Fruit fly (Drosophila melanogaster): ENCODE results near the gene Mst57Dc.

The Mst57Dc gene

dm6 chr3R:25854825-25855224 lies 25.3 kb upstream of the Mst57Dc start:
- TF ChIP-seq Myc (optimal IDR thresholded peaks at IDR 0.05): no peak
- peak; percentile 13 for TF ChIP-seq HLH106 (tag; optimal IDR thresholded peaks at IDR 0.05)

dm6 chr3R:25851224-25851682 lies 21.8 kb upstream of the Mst57Dc start, which contains the start of the genes CG14545 and CG5886:
CG14545 (minus strand) TSS chr3R:25851291.
CG5886 (plus strand) TSS chr3R:25851632.
- peak; percentile 91 for TF ChIP-seq fru (GFP tag; optimal IDR thresholded peaks at IDR 0.05)
- peak; percentile 55 for TF ChIP-seq Myc (optimal IDR thresholded peaks at IDR 0.05)
- TF ChIP-seq Hnf4 (GFP tag; optimal IDR thresholded peaks at IDR 0.05): peak; percentile 4
- no peak for TF ChIP-seq Sp1 (GFP tag; optimal IDR thresholded peaks at IDR 0.05)
- no peak for TF ChIP-seq h (GFP tag; optimal IDR thresholded peaks at IDR 0.05)
- peak; percentile 20 for TF ChIP-seq tai (GFP tag; optimal IDR thresholded peaks at IDR 0.05)
- TF ChIP-seq Abd-B (GFP tag; optimal IDR thresholded peaks at IDR 0.05): no peak
- peak in 1 of 2 experiments; percentile 22 for TF ChIP-seq foxo (GFP tag; optimal IDR thresholded peaks at IDR 0.05)

dm6 chr3R:25831799-25832280 lies 2.3 kb upstream of the Mst57Dc start, which contains the start of the genes Mst57Da and alpha4GT2:
Mst57Da (minus strand) TSS chr3R:25831899.
alpha4GT2 (plus strand) TSS chr3R:25832230.
- TF ChIP-seq CG32264 (GFP tag; optimal IDR thresholded peaks at IDR 0.05) (no peak), dl (GFP tag; optimal IDR thresholded peaks at IDR 0.05; ENCODE audit: insufficient read depth in 1 of 2, partially characterized antibody in 2 of 2) (no peak), fru (GFP tag; optimal IDR thresholded peaks at IDR 0.05) (no peak), Abd-B (GFP tag; optimal IDR thresholded peaks at IDR 0.05) (no peak), foxo (GFP tag; optimal IDR thresholded peaks at IDR 0.05) (no peak), Hr78 (GFP tag; optimal IDR thresholded peaks at IDR 0.05) (no peak), usp (GFP tag; optimal IDR thresholded peaks at IDR 0.05) (no peak), Myc (optimal IDR thresholded peaks at IDR 0.05) (no peak), woc (GFP tag; optimal IDR thresholded peaks at IDR 0.05) (no peak), dmrt93B (GFP tag; optimal IDR thresholded peaks at IDR 0.05) (no peak), Vsx2 (GFP tag; optimal IDR thresholded peaks at IDR 0.05; ENCODE audit: partially characterized antibody) (no peak), dsf (GFP tag; optimal IDR thresholded peaks at IDR 0.05; ENCODE audit: borderline replicate concordance) (no peak), rgr (GFP tag; optimal IDR thresholded peaks at IDR 0.05) (no peak), N (GFP tag; optimal IDR thresholded peaks at IDR 0.05) (no peak), sage (GFP tag; optimal IDR thresholded peaks at IDR 0.05) (no peak), OdsH (GFP tag; optimal IDR thresholded peaks at IDR 0.05) (no peak), brk (GFP tag; optimal IDR thresholded peaks at IDR 0.05) (no peak), pan (optimal IDR thresholded peaks at IDR 0.05) (no peak), ey (GFP tag; optimal IDR thresholded peaks at IDR 0.05) (no peak)

- TF ChIP-seq sv (GFP tag; optimal IDR thresholded peaks at IDR 0.05) (no peak), usp (GFP tag; optimal IDR thresholded peaks at IDR 0.05) (no peak), ey (GFP tag; optimal IDR thresholded peaks at IDR 0.05) (no peak), Vsx2 (GFP tag; optimal IDR thresholded peaks at IDR 0.05; ENCODE audit: partially characterized antibody) (no peak), CG9705 (GFP tag; optimal IDR thresholded peaks at IDR 0.05) (no peak), sage (GFP tag; optimal IDR thresholded peaks at IDR 0.05) (no peak), psq (GFP tag; optimal IDR thresholded peaks at IDR 0.05) (no peak), foxo (GFP tag; optimal IDR thresholded peaks at IDR 0.05) (no peak), Rel (GFP tag; optimal IDR thresholded peaks at IDR 0.05) (no peak), Rel (tag; optimal IDR thresholded peaks at IDR 0.05) (no peak), HLH106 (tag; optimal IDR thresholded peaks at IDR 0.05) (no peak), fru (GFP tag; optimal IDR thresholded peaks at IDR 0.05) (no peak)
These were observed 1.3 kb upstream of the Mst57Dc start, which contains the start of gene Mst57Db for dm6 chr3R:25830814-25831213. Mst57Db (minus strand) TSS chr3R:25830914.

dm6 chr3R:25830128-25830527 lies 630 bp upstream of the Mst57Dc start, which contains the start of gene Sfp96F:
Sfp96F (minus strand) TSS chr3R:25830228.
- no peak for TF ChIP-seq Rel (GFP tag; optimal IDR thresholded peaks at IDR 0.05)
- TF ChIP-seq Rel (tag; optimal IDR thresholded peaks at IDR 0.05): no peak
- TF ChIP-seq ey (GFP tag; optimal IDR thresholded peaks at IDR 0.05): no peak
- TF ChIP-seq OdsH (GFP tag; optimal IDR thresholded peaks at IDR 0.05): no peak
- TF ChIP-seq N (GFP tag; optimal IDR thresholded peaks at IDR 0.05): no peak
- no peak for TF ChIP-seq CrebA (GFP tag; optimal IDR thresholded peaks at IDR 0.05; ENCODE audit: borderline replicate concordance)
- no peak for TF ChIP-seq brk (GFP tag; optimal IDR thresholded peaks at IDR 0.05)
- no peak for TF ChIP-seq pan (optimal IDR thresholded peaks at IDR 0.05)

All from whole organism, wandering third instar larva.